Worm (Caenorhabditis elegans) whole organism, young adult: Measurements from ENCODE around the gene Y73C8B.9.

Experiments used
- B0035.1 ChIP-seq: sonication (generic microtip); optimal IDR thresholded peaks from 2 replicates; lab custom pipeline; 2016; ENCODE audit warnings: missing genetic modification characterization, mild to moderate bottlenecking, missing compliant biosample characterization, missing genotype, missing genetic modification reagents
- B0336.3 ChIP-seq: fragments of 200-800 bp; sonication (Bioruptor generic); IDR thresholded peaks from 2 replicates; pipeline ENCODE4 v1.3.6; 2022; ENCODE audit warnings: missing genetic modification characterization, missing compliant biosample characterization
- F33H1.4 ChIP-seq: fragments of 200-800 bp; sonication (Bioruptor generic); IDR thresholded peaks from 2 replicates; pipeline ENCODE4 v1.3.6; 2022; ENCODE audit warnings: missing genetic modification reagents, missing genetic modification characterization, missing compliant biosample characterization
- F49E8.2 ChIP-seq: sonication (generic microtip); optimal IDR thresholded peaks from 3 replicates; lab custom pipeline; 2017; ENCODE audit warnings: missing genetic modification characterization, mild to moderate bottlenecking, missing compliant biosample characterization, antibody characterized with exemption, moderate library complexity; ENCODE audit not compliant: insufficient read depth
- Y95B8A.8 ChIP-seq: fragments of 200-800 bp; sonication (Bioruptor generic); IDR thresholded peaks from 2 replicates; pipeline ENCODE4 v1.3.6; 2022; ENCODE audit warnings: missing genetic modification reagents, missing genetic modification characterization, missing compliant biosample characterization
- atf-7 ChIP-seq: sonication (generic microtip); optimal IDR thresholded peaks from 2 replicates; lab custom pipeline; 2017; ENCODE audit warnings: mild to moderate bottlenecking, missing genetic modification characterization, missing compliant biosample characterization
- attf-3 ChIP-seq: fragments of 200-800 bp; sonication (Bioruptor generic); conservative IDR thresholded peaks from 2 replicates; pipeline ENCODE4 v1.3.6; 2022; ENCODE audit warnings: missing genetic modification reagents, missing genetic modification characterization, missing compliant biosample characterization
- attf-6 ChIP-seq: fragments of 200-800 bp; sonication (Bioruptor generic); IDR thresholded peaks from 2 replicates; pipeline ENCODE4 v1.3.6; 2022; ENCODE audit warnings: missing genetic modification reagents, missing genetic modification characterization, missing compliant biosample characterization
- bed-1 ChIP-seq: fragments of 200-800 bp; sonication (Bioruptor generic); IDR thresholded peaks from 2 replicates; pipeline ENCODE4 v1.3.6; 2022; ENCODE audit warnings: missing genetic modification reagents, missing genetic modification characterization, missing compliant biosample characterization
- bed-2 ChIP-seq: fragments of 200-800 bp; sonication (Bioruptor generic); IDR thresholded peaks from 2 replicates; pipeline ENCODE4 v1.3.6; 2022; ENCODE audit warnings: missing genetic modification reagents, missing genetic modification characterization, missing compliant biosample characterization
- cebp-1 ChIP-seq, 2 experiments: fragments of 200-800 bp in 1 of 2; sonication (Bioruptor generic) in 1 of 2; sonication (generic microtip) in 1 of 2; IDR thresholded peaks in 1 of 2; optimal IDR thresholded peaks in 1 of 2; 2 replicates each; pipeline versions ENCODE4 v1.3.6 to Lab custom; 2017 to 2022; ENCODE audit warnings: missing compliant biosample characterization in 2 of 2, missing genetic modification characterization in 2 of 2, mild to moderate bottlenecking in 1 of 2, missing genetic modification reagents in 1 of 2, moderate library complexity in 1 of 2
- die-1 ChIP-seq: sonication (generic microtip); optimal IDR thresholded peaks from 2 replicates; lab custom pipeline; 2016; ENCODE audit warnings: missing genotype, mild to moderate bottlenecking, missing genetic modification characterization, missing compliant biosample characterization
- dpff-1 ChIP-seq: sonication (generic microtip); optimal IDR thresholded peaks from 2 replicates; lab custom pipeline; 2017; ENCODE audit warnings: mild to moderate bottlenecking, missing genetic modification characterization, missing compliant biosample characterization
- egrh-3 ChIP-seq: fragments of 200-800 bp; sonication (Bioruptor generic); IDR thresholded peaks from 2 replicates; pipeline ENCODE4 v1.3.6; 2022; ENCODE audit warnings: missing genetic modification reagents, missing genetic modification characterization, missing compliant biosample characterization
- ets-4 ChIP-seq: fragments of 200-800 bp; sonication (Bioruptor generic); optimal IDR thresholded peaks from 2 replicates; lab custom pipeline; 2018; ENCODE audit warnings: mild to moderate bottlenecking, missing genetic modification characterization, missing compliant biosample characterization
- fkh-3 ChIP-seq: sonication (generic microtip); optimal IDR thresholded peaks from 2 replicates; lab custom pipeline; 2016; ENCODE audit warnings: mild to moderate bottlenecking, missing genetic modification characterization, missing compliant biosample characterization
- him-1 ChIP-seq: sonication (generic microtip); optimal IDR thresholded peaks from 2 replicates; lab custom pipeline; 2016; ENCODE audit warnings: missing genotype, missing genetic modification reagents, missing genetic modification characterization, missing compliant biosample characterization
- hlh-12 ChIP-seq: sonication (generic microtip); optimal IDR thresholded peaks from 2 replicates; lab custom pipeline; 2016; ENCODE audit warnings: missing genetic modification characterization, missing compliant biosample characterization
- hmg-1.2 ChIP-seq: fragments of 200-800 bp; sonication (Bioruptor generic); IDR thresholded peaks from 2 replicates; pipeline ENCODE4 v1.3.6; 2022; ENCODE audit warnings: missing genetic modification reagents, missing genetic modification characterization, missing compliant biosample characterization
- hmg-20 ChIP-seq: fragments of 200-800 bp; sonication (Bioruptor generic); IDR thresholded peaks from 2 replicates; pipeline ENCODE4 v1.3.6; 2022; ENCODE audit warnings: missing genetic modification reagents, missing genetic modification characterization, missing compliant biosample characterization
- let-526 ChIP-seq: fragments of 200-800 bp; sonication (Bioruptor generic); IDR thresholded peaks from 2 replicates; pipeline ENCODE4 v1.3.6; 2022; ENCODE audit warnings: missing genetic modification reagents, missing genetic modification characterization, missing compliant biosample characterization
- lin-35 ChIP-seq, 3 experiments: fragments of 150-350 bp in 2 of 3; sonication (generic microtip) in 1 of 3; optimal IDR thresholded peaks; 2 replicates each; lab custom pipeline; 2014 to 2018; ENCODE audit warnings: missing biosample characterization in 3 of 3, missing genetic modification characterization in 3 of 3, missing genetic modification reagents in 3 of 3
- lin-54 ChIP-seq: fragments of 200-800 bp; sonication (Bioruptor generic); optimal IDR thresholded peaks from 2 replicates; lab custom pipeline; 2018; ENCODE audit warnings: mild to moderate bottlenecking, missing genetic modification characterization, missing compliant biosample characterization
- madf-10 ChIP-seq: sonication (generic microtip); optimal IDR thresholded peaks from 2 replicates; lab custom pipeline; 2016; ENCODE audit warnings: mild to moderate bottlenecking, missing genetic modification characterization, missing compliant biosample characterization
- madf-8 ChIP-seq: fragments of 200-800 bp; sonication (Bioruptor generic); conservative IDR thresholded peaks from 2 replicates; pipeline ENCODE4 v1.3.6; 2022; ENCODE audit warnings: missing genetic modification reagents, missing genetic modification characterization, missing compliant biosample characterization
- nfya-1 ChIP-seq: sonication (generic microtip); optimal IDR thresholded peaks from 2 replicates; lab custom pipeline; 2017; ENCODE audit warnings: antibody characterized with exemption, missing compliant biosample characterization, missing genetic modification characterization, borderline replicate concordance; ENCODE audit not compliant: insufficient read depth
- nhr-80 ChIP-seq: sonication (generic microtip); optimal IDR thresholded peaks from 2 replicates; lab custom pipeline; 2016; ENCODE audit warnings: missing genetic modification characterization, missing compliant biosample characterization
- pha-4 ChIP-seq: fragments of 150-350 bp; sonication (generic microtip); optimal IDR thresholded peaks from 2 replicates; lab custom pipeline; 2014; ENCODE audit warnings: missing biosample characterization, missing genetic modification reagents, missing genetic modification characterization
- snpc-3.4 ChIP-seq: sonication (generic microtip); optimal IDR thresholded peaks from 2 replicates; lab custom pipeline; 2017; ENCODE audit warnings: missing genetic modification characterization, mild to moderate bottlenecking, missing compliant biosample characterization, antibody characterized with exemption, moderate library complexity, missing genotype, missing genetic modification reagents
- snpc-4 ChIP-seq, 5 experiments: fragments of 150-350 bp in 1 of 5; sonication (generic microtip) in 4 of 5; optimal IDR thresholded peaks; 2 replicates each; lab custom pipeline; 2014 to 2018; ENCODE audit warnings: missing genetic modification characterization in 5 of 5, missing biosample characterization in 3 of 5, antibody characterized with exemption in 2 of 5, mild to moderate bottlenecking in 2 of 5, missing compliant biosample characterization in 2 of 5, missing genotype in 2 of 5, moderate library complexity in 2 of 5, missing genetic modification reagents in 1 of 5
- sptf-2 ChIP-seq: fragments of 200-800 bp; sonication (Bioruptor generic); optimal IDR thresholded peaks from 2 replicates; lab custom pipeline; 2018; ENCODE audit warnings: mild to moderate bottlenecking, missing genetic modification characterization, missing compliant biosample characterization
- tbp1 ChIP-seq: fragments of 200-800 bp; sonication (Bioruptor generic); optimal IDR thresholded peaks from 2 replicates; lab custom pipeline; 2018; ENCODE audit warnings: mild to moderate bottlenecking, missing genetic modification characterization, missing compliant biosample characterization
- tlf-1 ChIP-seq: fragments of 200-800 bp; sonication (Bioruptor generic); optimal IDR thresholded peaks from 2 replicates; lab custom pipeline; 2018; ENCODE audit warnings: mild to moderate bottlenecking, missing genetic modification characterization, missing compliant biosample characterization
- unc-130 ChIP-seq: sonication (generic microtip); optimal IDR thresholded peaks from 2 replicates; lab custom pipeline; 2016; ENCODE audit warnings: missing genetic modification reagents, missing genetic modification characterization, missing compliant biosample characterization
- zim-3 ChIP-seq: sonication (generic microtip); optimal IDR thresholded peaks from 2 replicates; lab custom pipeline; 2017; ENCODE audit warnings: mild to moderate bottlenecking, missing genetic modification characterization, moderate library complexity, missing compliant biosample characterization
- ztf-22 ChIP-seq: fragments of 200-800 bp; sonication (Bioruptor generic); optimal IDR thresholded peaks from 2 replicates; lab custom pipeline; 2018; ENCODE audit warnings: mild to moderate bottlenecking, missing genetic modification characterization, moderate library complexity, missing compliant biosample characterization
- ztf-25 ChIP-seq: fragments of 200-800 bp; sonication (Bioruptor generic); IDR thresholded peaks from 2 replicates; pipeline ENCODE4 v1.3.6; 2022; ENCODE audit warnings: missing genetic modification reagents, missing genetic modification characterization, missing compliant biosample characterization
- ztf-26 ChIP-seq: sonication (generic microtip); optimal IDR thresholded peaks from 2 replicates; lab custom pipeline; 2017; ENCODE audit warnings: missing genetic modification characterization, missing compliant biosample characterization
- ztf-3 ChIP-seq: fragments of 200-800 bp; sonication (Bioruptor generic); optimal IDR thresholded peaks from 2 replicates; lab custom pipeline; 2018; ENCODE audit warnings: mild to moderate bottlenecking, missing genetic modification characterization, missing compliant biosample characterization

Y73C8B.9 gene

ce11 chrV:3165438-3165837 is 27.9 kb upstream of the Y73C8B.9 start, which contains the start of gene C36C5.14:
C36C5.14 (minus strand) TSS chrV:3165538.
- no peak for TF ChIP-seq ztf-3 (GFP tag; lab: Kevin White, UChicago)
- TF ChIP-seq ztf-25 (GFP tag; lab: Robert Waterston, UW), result no peak
- no peak for TF ChIP-seq B0035.1 (tag; lab: Kevin White, UChicago)
- TF ChIP-seq madf-8 (GFP tag; lab: Robert Waterston, UW), result no peak
- TF ChIP-seq ets-4 (GFP tag; lab: Kevin White, UChicago), result no peak
- no peak for TF ChIP-seq attf-3
- no peak for TF ChIP-seq snpc-3.4
- no peak for TF ChIP-seq B0336.3 (GFP tag; lab: Robert Waterston, UW)
- no peak for TF ChIP-seq tbp1 (GFP tag; lab: Kevin White, UChicago)
- TF ChIP-seq fkh-3 (tag; lab: Kevin White, UChicago), result no peak
- TF ChIP-seq F33H1.4 (GFP tag; lab: Robert Waterston, UW), result no peak
- TF ChIP-seq bed-1 (GFP tag; lab: Robert Waterston, UW), result no peak
- no peak for TF ChIP-seq pha-4 (tag; lab: Kevin White, UChicago)
- TF ChIP-seq tlf-1, result no peak

ce11 chrV:3166260-3166659 is 27.1 kb upstream of the Y73C8B.9 start, which contains the start of gene C36C5.4:
C36C5.4 (plus strand) TSS chrV:3166560.
- no peak for TF ChIP-seq ztf-26 (tag; lab: Kevin White, UChicago)
- TF ChIP-seq hmg-20 (GFP tag; lab: Robert Waterston, UW), result no peak
- no peak for TF ChIP-seq ztf-3 (GFP tag; lab: Kevin White, UChicago)
- TF ChIP-seq hmg-1.2 (GFP tag; lab: Robert Waterston, UW), result no peak
- no peak for TF ChIP-seq fkh-3 (tag; lab: Kevin White, UChicago)
- no peak for TF ChIP-seq zim-3 (tag; lab: Kevin White, UChicago)
- no peak for TF ChIP-seq hlh-12 (tag; lab: Kevin White, UChicago)
- no peak for TF ChIP-seq F49E8.2
- no peak for TF ChIP-seq sptf-2 (GFP tag; lab: Kevin White, UChicago)
- TF ChIP-seq atf-7, result no peak
- TF ChIP-seq lin-35 (GFP tag; optimal IDR thresholded peaks at IDR 0.05; lab: Kevin White, UChicago), result no peak
- no peak for TF ChIP-seq bed-2 (GFP tag; lab: Robert Waterston, UW)
- no peak for TF ChIP-seq attf-6 (GFP tag; lab: Robert Waterston, UW)
- TF ChIP-seq ets-4 (GFP tag; lab: Kevin White, UChicago), result no peak
- TF ChIP-seq nfya-1, result no peak

DNA sequence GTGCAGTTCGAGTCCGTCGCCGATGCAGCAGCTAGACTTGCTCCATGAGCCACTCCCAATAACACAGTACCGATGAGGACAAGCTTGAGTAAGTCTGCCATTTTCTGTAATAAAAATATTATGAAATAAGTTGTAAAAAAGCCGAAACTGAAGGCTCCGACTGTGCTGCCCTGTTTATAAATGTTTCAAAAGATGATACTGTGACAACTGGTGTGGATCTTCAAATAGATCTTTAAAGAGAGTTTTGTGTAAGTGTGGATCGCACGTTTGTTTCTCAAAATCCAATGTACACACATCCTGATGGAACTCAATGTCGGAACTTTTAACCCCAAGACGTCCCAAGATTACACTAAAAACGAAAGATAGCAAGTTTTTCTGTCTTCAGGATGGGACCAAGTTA is 24.7 kb upstream of the Y73C8B.9 start, which contains the start of gene C36C5.15:
TSS of gene C36C5.15 (minus strand) at position 101 of the 400 bp plus-strand sequence.
- TF ChIP-seq lin-54 (no peak), madf-10 (no peak), dpff-1 (no peak), cebp-1 (GFP tag; IDR thresholded peaks at IDR 0.05; lab: Robert Waterston, UW) (no peak), cebp-1 (tag; optimal IDR thresholded peaks at IDR 0.05; lab: Kevin White, UChicago) (no peak), egrh-3 (GFP tag; lab: Robert Waterston, UW) (no peak), unc-130 (GFP tag; lab: Kevin White, UChicago) (no peak), B0336.3 (GFP tag; lab: Robert Waterston, UW) (no peak), nhr-80 (no peak), ztf-3 (GFP tag; lab: Kevin White, UChicago) (no peak), Y95B8A.8 (no peak), ztf-22 (GFP tag; lab: Kevin White, UChicago) (no peak), die-1 (no peak), snpc-4 (GFP tag; optimal IDR thresholded peaks at IDR 0.05; lab: Kevin White, UChicago) (no peak), snpc-4 (tag; optimal IDR thresholded peaks at IDR 0.05; lab: Kevin White, UChicago) (no peak), him-1 (tag; lab: Kevin White, UChicago) (no peak), let-526 (GFP tag; lab: Robert Waterston, UW) (no peak), zim-3 (tag; lab: Kevin White, UChicago) (no peak)
